Worm (Caenorhabditis elegans) whole organism, young adult: ENCODE results near the gene arrd-6.

Source experiments
- B0261.1 ChIP-seq: sonication (generic microtip); optimal IDR thresholded peaks from 2 replicates; lab custom pipeline; 2016; ENCODE audit warnings: mild to moderate bottlenecking, missing genetic modification characterization, moderate library complexity, missing compliant biosample characterization
- F49E8.2 ChIP-seq: sonication (generic microtip); optimal IDR thresholded peaks from 3 replicates; lab custom pipeline; 2017; ENCODE audit warnings: missing genetic modification characterization, mild to moderate bottlenecking, missing compliant biosample characterization, antibody characterized with exemption, moderate library complexity; ENCODE audit not compliant: insufficient read depth
- K11D2.4 ChIP-seq: fragments of 200-800 bp; sonication (Bioruptor generic); IDR thresholded peaks from 2 replicates; pipeline ENCODE4 v1.3.6; 2022; ENCODE audit warnings: missing genetic modification reagents, missing genetic modification characterization, missing compliant biosample characterization
- K12H6.12 ChIP-seq: fragments of 200-800 bp; sonication (Bioruptor generic); optimal IDR thresholded peaks from 2 replicates; lab custom pipeline; 2018; ENCODE audit warnings: mild to moderate bottlenecking, missing genetic modification characterization, missing compliant biosample characterization
- Y53F4B.3 ChIP-seq: fragments of 200-800 bp; sonication (Bioruptor generic); IDR thresholded peaks from 2 replicates; pipeline ENCODE4 v1.3.6; 2022; ENCODE audit warnings: missing genetic modification reagents, missing genetic modification characterization, missing compliant biosample characterization
- Y53G8AR.9 ChIP-seq: fragments of 200-800 bp; sonication (Bioruptor generic); conservative IDR thresholded peaks from 2 replicates; pipeline ENCODE4 v1.3.6; 2022; ENCODE audit warnings: missing genetic modification reagents, missing genetic modification characterization, missing compliant biosample characterization
- Y95B8A.8 ChIP-seq: fragments of 200-800 bp; sonication (Bioruptor generic); IDR thresholded peaks from 2 replicates; pipeline ENCODE4 v1.3.6; 2022; ENCODE audit warnings: missing genetic modification reagents, missing genetic modification characterization, missing compliant biosample characterization
- ZK185.1 ChIP-seq: sonication (generic microtip); optimal IDR thresholded peaks from 2 replicates; lab custom pipeline; 2016; ENCODE audit warnings: mild to moderate bottlenecking, missing genetic modification characterization, missing compliant biosample characterization; ENCODE audit not compliant: poor library complexity, severe bottlenecking
- attf-3 ChIP-seq: fragments of 200-800 bp; sonication (Bioruptor generic); conservative IDR thresholded peaks from 2 replicates; pipeline ENCODE4 v1.3.6; 2022; ENCODE audit warnings: missing genetic modification reagents, missing genetic modification characterization, missing compliant biosample characterization
- attf-5 ChIP-seq: fragments of 200-800 bp; sonication (Bioruptor generic); optimal IDR thresholded peaks from 2 replicates; lab custom pipeline; 2018; ENCODE audit warnings: mild to moderate bottlenecking, missing genetic modification characterization, missing compliant biosample characterization
- ccch-3 ChIP-seq: fragments of 200-800 bp; sonication (Bioruptor generic); optimal IDR thresholded peaks from 2 replicates; lab custom pipeline; 2018; ENCODE audit warnings: mild to moderate bottlenecking, missing genetic modification characterization, missing compliant biosample characterization
- ceh-27 ChIP-seq: fragments of 200-800 bp; sonication (Bioruptor generic); optimal IDR thresholded peaks from 2 replicates; lab custom pipeline; 2018; ENCODE audit warnings: mild to moderate bottlenecking, missing genetic modification characterization, moderate library complexity, missing compliant biosample characterization
- ceh-58 ChIP-seq: fragments of 200-800 bp; sonication (Bioruptor generic); IDR thresholded peaks from 2 replicates; pipeline ENCODE4 v1.3.6; 2022; ENCODE audit warnings: missing genetic modification characterization, missing compliant biosample characterization
- ceh-91 ChIP-seq: fragments of 200-800 bp; sonication (Bioruptor generic); IDR thresholded peaks from 2 replicates; pipeline ENCODE4 v1.3.6; 2022; ENCODE audit warnings: missing genetic modification reagents, missing genetic modification characterization, missing compliant biosample characterization
- die-1 ChIP-seq: sonication (generic microtip); optimal IDR thresholded peaks from 2 replicates; lab custom pipeline; 2016; ENCODE audit warnings: missing genotype, mild to moderate bottlenecking, missing genetic modification characterization, missing compliant biosample characterization
- dpff-1 ChIP-seq: sonication (generic microtip); optimal IDR thresholded peaks from 2 replicates; lab custom pipeline; 2017; ENCODE audit warnings: mild to moderate bottlenecking, missing genetic modification characterization, missing compliant biosample characterization
- dpl-1 ChIP-seq: fragments of 150-350 bp; optimal IDR thresholded peaks from 2 replicates; lab custom pipeline; 2014; ENCODE audit warnings: missing biosample characterization, missing genetic modification reagents, missing genetic modification characterization
- egrh-3 ChIP-seq: fragments of 200-800 bp; sonication (Bioruptor generic); IDR thresholded peaks from 2 replicates; pipeline ENCODE4 v1.3.6; 2022; ENCODE audit warnings: missing genetic modification reagents, missing genetic modification characterization, missing compliant biosample characterization
- ekl-4 ChIP-seq: fragments of 200-800 bp; sonication (Bioruptor generic); IDR thresholded peaks from 2 replicates; pipeline ENCODE4 v1.3.6; 2022; ENCODE audit warnings: missing genetic modification reagents, missing genetic modification characterization, missing compliant biosample characterization
- fkh-3 ChIP-seq: sonication (generic microtip); optimal IDR thresholded peaks from 2 replicates; lab custom pipeline; 2016; ENCODE audit warnings: mild to moderate bottlenecking, missing genetic modification characterization, missing compliant biosample characterization
- gei-17 ChIP-seq: fragments of 200-800 bp; sonication (Bioruptor generic); optimal IDR thresholded peaks from 2 replicates; lab custom pipeline; 2018; ENCODE audit warnings: mild to moderate bottlenecking, missing genetic modification characterization, missing compliant biosample characterization
- hlh-12 ChIP-seq: sonication (generic microtip); optimal IDR thresholded peaks from 2 replicates; lab custom pipeline; 2016; ENCODE audit warnings: missing genetic modification characterization, missing compliant biosample characterization
- hrde-1 ChIP-seq: sonication (generic microtip); optimal IDR thresholded peaks from 2 replicates; lab custom pipeline; 2016; ENCODE audit warnings: missing genetic modification characterization, mild to moderate bottlenecking, missing compliant biosample characterization, moderate library complexity, missing genotype, missing genetic modification reagents, borderline replicate concordance
- let-607 ChIP-seq, 2 experiments: fragments of 200-800 bp in 1 of 2; sonication (Bioruptor generic) in 1 of 2; sonication (generic microtip) in 1 of 2; optimal IDR thresholded peaks; 2 replicates each; lab custom pipeline; 2016 to 2018; ENCODE audit warnings: mild to moderate bottlenecking in 2 of 2, missing compliant biosample characterization in 2 of 2, missing genetic modification characterization in 2 of 2, moderate library complexity in 2 of 2, missing genotype in 1 of 2
- lin-26 ChIP-seq: fragments of 200-800 bp; sonication (Bioruptor generic); IDR thresholded peaks from 2 replicates; pipeline ENCODE4 v1.3.6; 2022; ENCODE audit warnings: missing genetic modification reagents, missing genetic modification characterization, missing compliant biosample characterization
- madf-6 ChIP-seq: fragments of 200-800 bp; sonication (Bioruptor generic); IDR thresholded peaks from 2 replicates; pipeline ENCODE4 v1.3.6; 2022; ENCODE audit warnings: missing genetic modification reagents, missing genetic modification characterization, missing compliant biosample characterization
- madf-8 ChIP-seq: fragments of 200-800 bp; sonication (Bioruptor generic); conservative IDR thresholded peaks from 2 replicates; pipeline ENCODE4 v1.3.6; 2022; ENCODE audit warnings: missing genetic modification reagents, missing genetic modification characterization, missing compliant biosample characterization
- mcd-1 ChIP-seq: fragments of 200-800 bp; sonication (Bioruptor generic); IDR thresholded peaks from 2 replicates; pipeline ENCODE4 v1.3.6; 2022; ENCODE audit warnings: missing genetic modification reagents, missing genetic modification characterization, missing compliant biosample characterization
- mxl-1 ChIP-seq: sonication (generic microtip); optimal IDR thresholded peaks from 2 replicates; lab custom pipeline; 2016; ENCODE audit warnings: missing genetic modification characterization, missing compliant biosample characterization
- nfyb-1 ChIP-seq: fragments of 200-800 bp; sonication (Bioruptor generic); IDR thresholded peaks from 2 replicates; pipeline ENCODE4 v1.3.6; 2022; ENCODE audit warnings: missing genetic modification reagents, missing genetic modification characterization, missing compliant biosample characterization
- nhr-179 ChIP-seq: sonication (generic microtip); optimal IDR thresholded peaks from 2 replicates; lab custom pipeline; 2016; ENCODE audit warnings: mild to moderate bottlenecking, missing genetic modification characterization, missing compliant biosample characterization
- pbrm-1 ChIP-seq: fragments of 200-800 bp; sonication (Bioruptor generic); IDR thresholded peaks from 2 replicates; pipeline ENCODE4 v1.3.6; 2022; ENCODE audit warnings: missing genetic modification reagents, missing genetic modification characterization, missing compliant biosample characterization
- rcor-1 ChIP-seq: fragments of 200-800 bp; sonication (Bioruptor generic); IDR thresholded peaks from 2 replicates; pipeline ENCODE4 v1.3.6; 2022; ENCODE audit warnings: missing genetic modification reagents, missing genetic modification characterization, missing compliant biosample characterization
- rec-8 ChIP-seq, 2 experiments: sonication (generic microtip); optimal IDR thresholded peaks; 2 replicates each; lab custom pipeline; 2016; ENCODE audit warnings: mild to moderate bottlenecking in 2 of 2, missing genetic modification characterization in 2 of 2, missing genetic modification reagents in 2 of 2, missing genotype in 2 of 2, missing biosample characterization in 1 of 2, missing compliant biosample characterization in 1 of 2, moderate library complexity in 1 of 2
- rpc-1 ChIP-seq, 2 experiments: fragments of 150-350 bp in 1 of 2; sonication (generic microtip) in 1 of 2; optimal IDR thresholded peaks; 2 replicates each; lab custom pipeline; 2014 to 2018; ENCODE audit warnings: missing biosample characterization in 1 of 2, missing genetic modification characterization in 1 of 2, missing genetic modification reagents in 1 of 2, missing genotype in 1 of 2
- sdz-38 ChIP-seq: sonication (generic microtip); optimal IDR thresholded peaks from 2 replicates; lab custom pipeline; 2016; ENCODE audit warnings: missing genotype, missing genetic modification characterization, missing compliant biosample characterization
- snpc-1.3 ChIP-seq: sonication (generic microtip); optimal IDR thresholded peaks from 2 replicates; lab custom pipeline; 2017; ENCODE audit warnings: missing genetic modification characterization, mild to moderate bottlenecking, missing compliant biosample characterization, antibody characterized with exemption, moderate library complexity, missing genotype, missing genetic modification reagents; ENCODE audit not compliant: insufficient read depth
- snpc-4 ChIP-seq, 5 experiments: fragments of 150-350 bp in 1 of 5; sonication (generic microtip) in 4 of 5; optimal IDR thresholded peaks; 2 replicates each; lab custom pipeline; 2014 to 2018; ENCODE audit warnings: missing genetic modification characterization in 5 of 5, missing biosample characterization in 3 of 5, antibody characterized with exemption in 2 of 5, mild to moderate bottlenecking in 2 of 5, missing compliant biosample characterization in 2 of 5, missing genotype in 2 of 5, moderate library complexity in 2 of 5, missing genetic modification reagents in 1 of 5
- tbp1 ChIP-seq: fragments of 200-800 bp; sonication (Bioruptor generic); optimal IDR thresholded peaks from 2 replicates; lab custom pipeline; 2018; ENCODE audit warnings: mild to moderate bottlenecking, missing genetic modification characterization, missing compliant biosample characterization
- tbx-9 ChIP-seq: sonication (generic microtip); optimal IDR thresholded peaks from 2 replicates; lab custom pipeline; 2016; ENCODE audit warnings: borderline replicate concordance, missing genetic modification characterization, inconsistent platforms, missing compliant biosample characterization
- tlf-1 ChIP-seq: fragments of 200-800 bp; sonication (Bioruptor generic); optimal IDR thresholded peaks from 2 replicates; lab custom pipeline; 2018; ENCODE audit warnings: mild to moderate bottlenecking, missing genetic modification characterization, missing compliant biosample characterization
- unc-62 ChIP-seq: fragments of 150-350 bp; optimal IDR thresholded peaks from 2 replicates; lab custom pipeline; 2014; ENCODE audit warnings: missing biosample characterization, missing genetic modification reagents, missing genetic modification characterization
- zfh-2 ChIP-seq: fragments of 200-800 bp; sonication (Bioruptor generic); conservative IDR thresholded peaks from 2 replicates; pipeline ENCODE4 v1.3.6; 2022; ENCODE audit warnings: missing genetic modification reagents, missing genetic modification characterization, missing compliant biosample characterization
- ztf-18 ChIP-seq: sonication (generic microtip); optimal IDR thresholded peaks from 2 replicates; lab custom pipeline; 2016; ENCODE audit warnings: missing genotype, mild to moderate bottlenecking, missing genetic modification characterization, missing compliant biosample characterization
- ztf-28 ChIP-seq: fragments of 200-800 bp; sonication (Bioruptor generic); IDR thresholded peaks from 2 replicates; pipeline ENCODE4 v1.3.6; 2022; ENCODE audit warnings: missing genetic modification reagents, missing genetic modification characterization, missing compliant biosample characterization

arrd-6 gene

ce11 chrII:11157660-11158059 lies 15.1 kb downstream of the arrd-6 start (continued):
- TF ChIP-seq rec-8 (tag; optimal IDR thresholded peaks at IDR 0.05; lab: Kevin White, UChicago) (peak in 1 of 2 experiments; percentile 54), unc-62 (no peak), pbrm-1 (peak; percentile 72), dpff-1 (tag; lab: Kevin White, UChicago) (no peak), ceh-27 (peak; percentile 19), Y95B8A.8 (GFP tag; lab: Robert Waterston, UW) (0 out of 2 replicates have a peak, but pooled peaks have one; percentile 47), madf-8 (GFP tag; lab: Robert Waterston, UW) (peak; percentile 19; the same call in 1 of the 2 replicates), fkh-3 (peak; percentile 3), tbp1 (GFP tag; lab: Kevin White, UChicago) (peak; percentile 98), snpc-4 (GFP tag; optimal IDR thresholded peaks at IDR 0.05; lab: Kevin White, UChicago) (peak; percentile 36), snpc-4 (tag; optimal IDR thresholded peaks at IDR 0.05; lab: Kevin White, UChicago) (peak; percentile 10 to 83 (median 71)), sdz-38 (no peak), rpc-1 (optimal IDR thresholded peaks at IDR 0.05; lab: Kevin White, UChicago) (peak; percentile 74), rpc-1 (tag; optimal IDR thresholded peaks at IDR 0.05; lab: Kevin White, UChicago) (peak; percentile 88), hlh-12 (tag; lab: Kevin White, UChicago) (peak; percentile 28), dpl-1 (GFP tag; lab: Kevin White, UChicago) (no peak), K12H6.12 (no peak), ceh-58 (no peak), ZK185.1 (tag; lab: Kevin White, UChicago) (peak; percentile 85), die-1 (tag; lab: Kevin White, UChicago) (peak; percentile 88), F49E8.2 (tag; lab: Kevin White, UChicago) (peak; percentile 32), attf-5 (peak; percentile 51), ztf-18 (peak; percentile 63), nhr-179 (no peak), mcd-1 (GFP tag; lab: Robert Waterston, UW) (peak; percentile 69), tbx-9 (tag; lab: Kevin White, UChicago) (no peak), madf-6 (GFP tag; lab: Robert Waterston, UW) (peak; percentile 58), attf-3 (GFP tag; lab: Robert Waterston, UW) (0 out of 2 replicates have a peak, but pooled peaks have one; percentile 22), snpc-1.3 (tag; lab: Kevin White, UChicago) (peak; percentile 58), lin-26 (GFP tag; lab: Robert Waterston, UW) (peak; percentile 84), tlf-1 (GFP tag; lab: Kevin White, UChicago) (no peak), ccch-3 (GFP tag; lab: Kevin White, UChicago) (no peak), nfyb-1 (peak; percentile 68), let-607 (tag; optimal IDR thresholded peaks at IDR 0.05; lab: Kevin White, UChicago) (peak in 1 of 2 experiments; percentile 33), Y53G8AR.9 (GFP tag; lab: Robert Waterston, UW) (no peak), Y53F4B.3 (GFP tag; lab: Robert Waterston, UW) (0 out of 2 replicates have a peak, but pooled peaks have one; percentile 25), hrde-1 (tag; lab: Kevin White, UChicago) (peak; percentile 58), ekl-4 (GFP tag; lab: Robert Waterston, UW) (peak; percentile 59; the same call in 1 of the 2 replicates), zfh-2 (GFP tag; lab: Robert Waterston, UW) (0 out of 2 replicates have a peak, but pooled peaks have one; percentile 19), gei-17 (GFP tag; lab: Kevin White, UChicago) (no peak), ztf-28 (GFP tag; lab: Robert Waterston, UW) (0 out of 2 replicates have a peak, but pooled peaks have one; percentile 51), rcor-1 (GFP tag; lab: Robert Waterston, UW) (peak; percentile 56; the same call in 1 of the 2 replicates), mxl-1 (tag; lab: Kevin White, UChicago) (peak; percentile 82), K11D2.4 (GFP tag; lab: Robert Waterston, UW) (0 out of 2 replicates have a peak, but pooled peaks have one; percentile 46), B0261.1 (tag; lab: Kevin White, UChicago) (peak; percentile 88), ceh-91 (no peak), egrh-3 (GFP tag; lab: Robert Waterston, UW) (no peak; the same call in 1 of the 2 replicates)
